Worm (Caenorhabditis elegans): ENCODE measurements around the gene clec-191.

clec-191 gene

DNA sequence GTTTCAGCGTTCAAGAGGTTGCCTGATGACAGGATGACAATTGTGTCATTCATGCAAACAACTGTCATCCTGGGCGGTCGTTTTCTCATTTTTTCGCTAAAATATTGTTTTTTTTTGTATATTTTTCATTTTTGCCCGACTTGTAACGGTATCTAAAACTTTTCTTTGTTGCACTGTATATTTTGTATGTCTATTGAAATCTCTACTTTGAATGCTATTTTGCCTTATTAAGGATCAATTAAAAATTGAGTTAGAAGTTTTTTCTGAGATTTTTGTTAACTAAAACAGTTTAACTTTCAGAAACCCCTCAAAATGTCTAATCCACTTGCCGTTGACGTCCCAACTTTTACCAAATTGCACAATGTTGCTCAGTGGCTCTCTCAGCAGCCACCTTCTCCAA, 2.6 kb downstream of the clec-191 start, which contains the start of gene ccch-2:
Gene ccch-2, plus strand, starts transcription at position 301 of the 400 bp plus-strand sequence.
- no peak for TF ChIP-seq lin-39 (tag; optimal IDR thresholded peaks at IDR 0.05)
- no peak for TF ChIP-seq C04F5.9 (tag; optimal IDR thresholded peaks at IDR 0.05)
- no peak for TF ChIP-seq mab-9 (GFP tag; IDR thresholded peaks at IDR 0.05)
- no peak for TF ChIP-seq mep-1 (tag; optimal IDR thresholded peaks at IDR 0.05)
- TF ChIP-seq nhr-47 (tag; optimal IDR thresholded peaks at IDR 0.05), result no peak
- no peak for TF ChIP-seq nhr-71 (tag; optimal IDR thresholded peaks at IDR 0.05)
- no peak for TF ChIP-seq dpl-1 (GFP tag; optimal IDR thresholded peaks at IDR 0.05)
- no peak for TF ChIP-seq nhr-28 (tag; optimal IDR thresholded peaks at IDR 0.05)
- TF ChIP-seq tlp-1 (tag; optimal IDR thresholded peaks at IDR 0.05), result no peak
- TF ChIP-seq nhr-12 (tag; optimal IDR thresholded peaks at IDR 0.05), result no peak
- TF ChIP-seq ztf-4 (tag; optimal IDR thresholded peaks at IDR 0.05), result no peak
- TF ChIP-seq fos-1 (tag; optimal IDR thresholded peaks at IDR 0.05), result no peak
- no peak for TF ChIP-seq Y116A8C.19 (tag; optimal IDR thresholded peaks at IDR 0.05; ENCODE audit: borderline replicate concordance)
- no peak for TF ChIP-seq aha-1 (tag; optimal IDR thresholded peaks at IDR 0.05)
- TF ChIP-seq nhr-85 (tag), result no peak
- TF ChIP-seq mdl-1 (tag; optimal IDR thresholded peaks at IDR 0.05), result no peak
- TF ChIP-seq ceh-90 (tag; optimal IDR thresholded peaks at IDR 0.05), result no peak
- TF ChIP-seq hpl-2 (GFP tag; optimal IDR thresholded peaks at IDR 0.05), result no peak

DNA sequence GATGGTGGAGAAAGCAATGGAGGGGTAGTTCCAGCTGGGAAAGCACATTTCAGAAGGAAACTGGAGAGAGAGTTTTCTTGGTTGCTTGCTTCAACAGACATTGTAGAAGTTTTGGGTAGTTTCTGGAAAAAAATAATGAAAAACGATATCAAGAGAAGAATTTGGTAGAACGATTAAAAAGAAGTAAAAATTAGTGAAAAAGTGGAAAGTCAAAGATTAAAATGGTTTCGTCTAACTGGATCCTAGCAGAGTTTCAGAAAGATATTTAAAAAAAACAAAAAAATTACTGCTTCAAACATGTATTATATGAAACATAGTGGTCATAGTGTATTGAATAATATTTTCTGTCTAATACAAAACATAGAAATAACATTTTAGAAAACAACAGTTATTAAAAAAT, 3.2 kb downstream of the clec-191 start, which contains the start of gene F38C2.7:
Gene F38C2.7, minus strand, starts transcription at position 101 of the 400 bp plus-strand sequence.
- TF ChIP-seq ceh-88 (GFP tag; IDR thresholded peaks at IDR 0.05), result no peak
- TF ChIP-seq dsc-1 (tag; optimal IDR thresholded peaks at IDR 0.05), result no peak
- no peak for TF ChIP-seq skn-1 (tag; optimal IDR thresholded peaks at IDR 0.05)
- no peak for TF ChIP-seq unc-30 (tag; optimal IDR thresholded peaks at IDR 0.05)
- TF ChIP-seq nhr-47 (tag; optimal IDR thresholded peaks at IDR 0.05), result no peak
- no peak for TF ChIP-seq irx-1 (tag; optimal IDR thresholded peaks at IDR 0.05)
- TF ChIP-seq ets-5 (GFP tag; IDR thresholded peaks at IDR 0.05), result no peak
- no peak for TF ChIP-seq lin-13 (GFP tag; optimal IDR thresholded peaks at IDR 0.05)
- no peak for TF ChIP-seq sox-4 (tag; optimal IDR thresholded peaks at IDR 0.05)
- TF ChIP-seq nhr-77 (tag; optimal IDR thresholded peaks at IDR 0.05), result no peak
- TF ChIP-seq nhr-84 (tag; optimal IDR thresholded peaks at IDR 0.05), result no peak
- no peak for TF ChIP-seq lin-15B (tag; optimal IDR thresholded peaks at IDR 0.05)
- TF ChIP-seq unc-130 (tag; optimal IDR thresholded peaks at IDR 0.05), result no peak
- TF ChIP-seq swsn-7 (tag; optimal IDR thresholded peaks at IDR 0.05), result no peak
- TF ChIP-seq C16A3.4 (tag; optimal IDR thresholded peaks at IDR 0.05), result no peak
- TF ChIP-seq zag-1 (tag; optimal IDR thresholded peaks at IDR 0.05), result no peak
- TF ChIP-seq sptf-1 (tag; optimal IDR thresholded peaks at IDR 0.05), result no peak
- no peak for TF ChIP-seq dpl-1 (GFP tag; optimal IDR thresholded peaks at IDR 0.05)

DNA sequence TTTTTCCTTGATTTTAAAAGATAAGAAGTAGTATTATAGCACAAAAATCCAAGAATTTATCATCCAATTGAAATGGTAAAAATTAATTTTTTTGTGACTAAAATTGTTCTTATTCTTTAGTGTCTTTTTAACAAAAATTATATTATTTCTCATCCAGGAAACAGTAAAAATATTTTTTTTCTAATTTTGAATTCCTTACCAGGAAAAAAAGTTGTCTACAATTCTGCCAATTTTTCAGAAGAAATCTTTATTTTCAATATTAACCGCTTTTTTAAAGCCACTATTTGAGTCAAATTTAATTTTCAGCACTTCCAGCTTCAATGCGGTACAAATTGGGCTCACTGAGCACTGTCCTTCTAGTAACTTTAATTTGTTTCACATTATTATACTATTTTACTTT, 9.6 kb downstream of the clec-191 start, which contains the start of gene F38C2.4:
Gene F38C2.4, plus strand, starts transcription at position 301 of the 400 bp plus-strand sequence.
- TF ChIP-seq nhr-47 (tag; optimal IDR thresholded peaks at IDR 0.05) (no peak), egl-27 (tag; optimal IDR thresholded peaks at IDR 0.05) (no peak), ceh-90 (tag; optimal IDR thresholded peaks at IDR 0.05) (no peak), skn-1 (tag; optimal IDR thresholded peaks at IDR 0.05) (no peak), nhr-12 (tag; optimal IDR thresholded peaks at IDR 0.05) (no peak), aly-2 (tag; optimal IDR thresholded peaks at IDR 0.05) (no peak), unc-30 (tag; optimal IDR thresholded peaks at IDR 0.05) (no peak)

DNA sequence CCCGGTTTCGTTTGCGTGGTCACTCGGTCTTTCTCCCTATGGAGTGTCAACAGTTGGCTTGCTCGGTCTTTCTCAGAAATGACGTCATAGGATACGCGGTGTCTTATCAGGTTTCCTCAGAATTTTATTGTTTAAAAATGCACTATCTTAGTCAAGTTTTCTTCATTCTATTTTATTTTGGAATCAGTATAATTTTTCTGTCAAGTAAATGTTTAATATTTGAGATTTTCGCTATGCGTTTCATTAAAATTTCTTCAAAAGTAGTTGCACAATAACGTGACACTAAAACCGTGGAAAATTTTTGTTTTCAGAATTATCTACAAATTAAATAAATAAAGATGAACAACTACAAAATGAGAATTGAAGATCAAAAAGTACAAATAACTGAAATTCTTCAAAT, 23.2 kb downstream of the clec-191 start, which contains the start of gene hlh-31:
Gene hlh-31, plus strand, starts transcription at position 301 of the 400 bp plus-strand sequence.
- TF ChIP-seq elt-3 (tag; optimal IDR thresholded peaks at IDR 0.05) (no peak), xbp-1 (tag; optimal IDR thresholded peaks at IDR 0.05) (no peak), sox-4 (tag; optimal IDR thresholded peaks at IDR 0.05) (no peak), ceh-90 (tag; optimal IDR thresholded peaks at IDR 0.05) (no peak), nhr-28 (tag; optimal IDR thresholded peaks at IDR 0.05) (no peak), ceh-63 (GFP tag; optimal IDR thresholded peaks at IDR 0.05) (no peak), lin-15B (tag; optimal IDR thresholded peaks at IDR 0.05) (no peak), nhr-71 (tag; optimal IDR thresholded peaks at IDR 0.05) (no peak), lin-35 (GFP tag; optimal IDR thresholded peaks at IDR 0.05) (no peak), pax-3 (tag; optimal IDR thresholded peaks at IDR 0.05) (no peak)
